Worm (Caenorhabditis elegans) whole organism, mixed stage, embryonic: ENCODE measurements around the gene C08F8.3.
A peak's percentile ranks its signal among the peaks of the same experiment; 100 is the strongest.

Experiments used
- M03D4.4 ChIP-seq: sonication (generic microtip); optimal IDR thresholded peaks from 2 replicates; lab custom pipeline; 2017; ENCODE audit warnings: mild to moderate bottlenecking, missing genetic modification characterization, missing compliant biosample characterization
- bed-3 ChIP-seq: fragments of 200-800 bp; sonication (Bioruptor generic); optimal IDR thresholded peaks from 3 replicates; lab custom pipeline; 2018; ENCODE audit warnings: mild to moderate bottlenecking, missing genetic modification characterization, moderate library complexity, missing compliant biosample characterization
- blmp-1 ChIP-seq: fragments of 150-350 bp; optimal IDR thresholded peaks from 2 replicates; lab custom pipeline; 2014; ENCODE audit warnings: missing biosample characterization, missing genetic modification characterization
- ceh-39 ChIP-seq: fragments of 150-350 bp; optimal IDR thresholded peaks from 2 replicates; lab custom pipeline; 2014; ENCODE audit warnings: missing biosample characterization, missing genetic modification characterization
- ceh-43 ChIP-seq: fragments of 200-800 bp; sonication (Bioruptor generic); optimal IDR thresholded peaks from 2 replicates; lab custom pipeline; 2018; ENCODE audit warnings: mild to moderate bottlenecking, missing genetic modification characterization, moderate library complexity, missing compliant biosample characterization
- ceh-83 ChIP-seq: fragments of 200-800 bp; sonication (Bioruptor generic); optimal IDR thresholded peaks from 2 replicates; lab custom pipeline; 2018; ENCODE audit warnings: mild to moderate bottlenecking, missing genetic modification characterization, missing compliant biosample characterization
- cnd-1 ChIP-seq: fragments of 200-800 bp; sonication (Bioruptor generic); optimal IDR thresholded peaks from 2 replicates; lab custom pipeline; 2018; ENCODE audit warnings: mild to moderate bottlenecking, missing genetic modification characterization, missing compliant biosample characterization
- drap-1 ChIP-seq: fragments of 200-800 bp; sonication (Bioruptor generic); optimal IDR thresholded peaks from 3 replicates; lab custom pipeline; 2018; ENCODE audit warnings: mild to moderate bottlenecking, missing genetic modification characterization, missing compliant biosample characterization
- elt-1 ChIP-seq: sonication (generic microtip); optimal IDR thresholded peaks from 2 replicates; lab custom pipeline; 2017; ENCODE audit warnings: missing genetic modification characterization, mild to moderate bottlenecking, missing compliant biosample characterization, antibody characterized with exemption, moderate library complexity, borderline replicate concordance; ENCODE audit not compliant: insufficient read depth
- elt-3 ChIP-seq: fragments of 150-350 bp; optimal IDR thresholded peaks from 2 replicates; lab custom pipeline; 2014; ENCODE audit warnings: missing biosample characterization, missing genetic modification characterization
- flh-1 ChIP-seq: fragments of 200-800 bp; sonication (Bioruptor generic); optimal IDR thresholded peaks from 2 replicates; lab custom pipeline; 2018; ENCODE audit warnings: mild to moderate bottlenecking, missing genetic modification characterization, moderate library complexity, missing compliant biosample characterization
- ham-2 ChIP-seq: fragments of 200-800 bp; sonication (Bioruptor generic); optimal IDR thresholded peaks from 2 replicates; lab custom pipeline; 2018; ENCODE audit warnings: mild to moderate bottlenecking, missing genetic modification characterization, missing compliant biosample characterization
- hlh-1 ChIP-seq: fragments of 150-350 bp; optimal IDR thresholded peaks from 2 replicates; lab custom pipeline; 2014; ENCODE audit warnings: missing biosample characterization, missing genetic modification reagents, missing genetic modification characterization
- lin-13 ChIP-seq: fragments of 150-350 bp; optimal IDR thresholded peaks from 2 replicates; lab custom pipeline; 2014; ENCODE audit warnings: missing biosample characterization, missing genetic modification characterization
- lin-32 ChIP-seq: fragments of 200-800 bp; sonication (Bioruptor generic); optimal IDR thresholded peaks from 2 replicates; lab custom pipeline; 2018; ENCODE audit warnings: mild to moderate bottlenecking, missing genetic modification characterization, missing compliant biosample characterization
- lsy-2 ChIP-seq: fragments of 150-350 bp; optimal IDR thresholded peaks from 2 replicates; lab custom pipeline; 2014; ENCODE audit warnings: missing biosample characterization, missing genetic modification characterization
- mab-5 ChIP-seq: fragments of 150-350 bp; optimal IDR thresholded peaks from 2 replicates; lab custom pipeline; 2014; ENCODE audit warnings: missing biosample characterization, missing genetic modification characterization
- mep-1 ChIP-seq: fragments of 150-350 bp; optimal IDR thresholded peaks from 2 replicates; lab custom pipeline; 2017; ENCODE audit warnings: missing biosample characterization, missing genetic modification reagents, missing genetic modification characterization, inconsistent platforms
- mls-2 ChIP-seq: sonication (generic microtip); optimal IDR thresholded peaks from 2 replicates; lab custom pipeline; 2016; ENCODE audit warnings: mild to moderate bottlenecking, missing genetic modification characterization, moderate library complexity, missing compliant biosample characterization
- nhr-12 ChIP-seq: fragments of 150-350 bp; optimal IDR thresholded peaks from 2 replicates; lab custom pipeline; 2014; ENCODE audit warnings: missing biosample characterization, missing genetic modification characterization
- nhr-2 ChIP-seq: fragments of 150-350 bp; optimal IDR thresholded peaks from 2 replicates; lab custom pipeline; 2014; ENCODE audit warnings: missing biosample characterization, missing genetic modification characterization
- nhr-237 ChIP-seq: fragments of 150-350 bp; optimal IDR thresholded peaks from 2 replicates; lab custom pipeline; 2014; ENCODE audit warnings: missing biosample characterization, missing genetic modification characterization
- nhr-28 ChIP-seq: fragments of 150-350 bp; optimal IDR thresholded peaks from 2 replicates; lab custom pipeline; 2014; ENCODE audit warnings: missing biosample characterization, missing genetic modification characterization
- nhr-76 ChIP-seq: sonication (generic microtip); optimal IDR thresholded peaks from 2 replicates; lab custom pipeline; 2017; ENCODE audit warnings: missing biosample characterization, missing genetic modification characterization
- pha-4 ChIP-seq: fragments of 150-350 bp; optimal IDR thresholded peaks from 2 replicates; lab custom pipeline; 2018; ENCODE audit warnings: missing biosample characterization, missing genetic modification reagents, missing genetic modification characterization
- sem-2 ChIP-seq: fragments of 200-800 bp; sonication (Bioruptor generic); optimal IDR thresholded peaks from 2 replicates; lab custom pipeline; 2018; ENCODE audit warnings: mild to moderate bottlenecking, missing genetic modification characterization, missing compliant biosample characterization
- snpc-4 ChIP-seq: fragments of 150-350 bp; optimal IDR thresholded peaks from 2 replicates; lab custom pipeline; 2014; ENCODE audit warnings: missing biosample characterization, missing genetic modification characterization
- sptf-1 ChIP-seq: sonication (generic microtip); optimal IDR thresholded peaks from 2 replicates; lab custom pipeline; 2017; ENCODE audit warnings: mild to moderate bottlenecking, missing genetic modification characterization, moderate library complexity, missing compliant biosample characterization
- tbx-8 ChIP-seq: fragments of 200-800 bp; sonication (Bioruptor generic); optimal IDR thresholded peaks from 2 replicates; lab custom pipeline; 2018; ENCODE audit warnings: mild to moderate bottlenecking, missing genetic modification characterization, moderate library complexity, missing compliant biosample characterization
- unc-120 ChIP-seq: sonication (generic microtip); optimal IDR thresholded peaks from 2 replicates; lab custom pipeline; 2017; ENCODE audit warnings: missing genetic modification characterization, missing compliant biosample characterization; ENCODE audit not compliant: poor library complexity, severe bottlenecking
- unc-39 ChIP-seq: fragments of 150-350 bp; optimal IDR thresholded peaks from 2 replicates; lab custom pipeline; 2014; ENCODE audit warnings: missing biosample characterization, missing genetic modification characterization
- ztf-11 ChIP-seq: fragments of 150-350 bp; optimal IDR thresholded peaks from 2 replicates; lab custom pipeline; 2014; ENCODE audit warnings: missing biosample characterization, missing genetic modification characterization

Gene C08F8.3

ce11 chrIV:11149454-11150163 is 5.2 kb upstream of the C08F8.3 start, which contains the start of the genes F01G4.6 and pfd-1 (continued):
- TF ChIP-seq unc-120 (tag; lab: Kevin White, UChicago) = peak; percentile 69
- no peak for TF ChIP-seq nhr-28 (tag; lab: Kevin White, UChicago)
- peak; percentile 79 for TF ChIP-seq lin-13 (tag; lab: Kevin White, UChicago)
- no peak for TF ChIP-seq sem-2 (GFP tag; lab: Kevin White, UChicago)
- TF ChIP-seq blmp-1 (tag; lab: Kevin White, UChicago) = peak; percentile 23

- TF ChIP-seq ceh-43 (GFP tag; lab: Kevin White, UChicago) (no peak), nhr-76 (no peak), blmp-1 (tag; lab: Kevin White, UChicago) (no peak), cnd-1 (tag; lab: Kevin White, UChicago) (no peak), ham-2 (no peak), mab-5 (tag; lab: Kevin White, UChicago) (no peak), mls-2 (tag; lab: Kevin White, UChicago) (no peak), unc-120 (tag; lab: Kevin White, UChicago) (no peak), ceh-39 (tag; lab: Kevin White, UChicago) (no peak), snpc-4 (tag; lab: Kevin White, UChicago) (no peak), pha-4 (tag; lab: Kevin White, UChicago) (no peak), drap-1 (no peak), nhr-2 (tag; lab: Kevin White, UChicago) (no peak), nhr-12 (tag; lab: Kevin White, UChicago) (no peak), hlh-1 (tag; lab: Kevin White, UChicago) (no peak), lsy-2 (no peak), ceh-83 (GFP tag; lab: Kevin White, UChicago) (no peak), elt-3 (tag; lab: Kevin White, UChicago) (no peak)
These were observed 4.0 kb upstream of the C08F8.3 start, which contains the start of gene C08F8.2 for ce11 chrIV:11150844-11151243. C08F8.2 (plus strand) TSS chrIV:11150997.

- TF ChIP-seq mls-2 (tag; lab: Kevin White, UChicago) (no peak), unc-39 (no peak), nhr-12 (tag; lab: Kevin White, UChicago) (no peak), ztf-11 (no peak), elt-3 (tag; lab: Kevin White, UChicago) (no peak), lin-13 (tag; lab: Kevin White, UChicago) (no peak), tbx-8 (no peak), lsy-2 (no peak), snpc-4 (tag; lab: Kevin White, UChicago) (no peak), blmp-1 (tag; lab: Kevin White, UChicago) (no peak), ceh-39 (tag; lab: Kevin White, UChicago) (no peak), ham-2 (no peak), mep-1 (no peak), nhr-237 (tag; lab: Kevin White, UChicago) (no peak), nhr-28 (tag; lab: Kevin White, UChicago) (no peak), bed-3 (GFP tag; lab: Kevin White, UChicago) (no peak), nhr-2 (tag; lab: Kevin White, UChicago) (no peak), nhr-76 (no peak), flh-1 (GFP tag; lab: Kevin White, UChicago) (no peak), ceh-43 (GFP tag; lab: Kevin White, UChicago) (no peak)
These were observed 1.7 kb downstream of the C08F8.3 start for ce11 chrIV:11156526-11156925.

- TF ChIP-seq cnd-1 (tag; lab: Kevin White, UChicago) = no peak
- no peak for TF ChIP-seq unc-39
- no peak for TF ChIP-seq ztf-11
- TF ChIP-seq elt-1 = no peak
- TF ChIP-seq lin-32 (GFP tag; lab: Kevin White, UChicago) = no peak
- TF ChIP-seq nhr-28 (tag; lab: Kevin White, UChicago) = no peak
- no peak for TF ChIP-seq M03D4.4 (tag; lab: Kevin White, UChicago)
- TF ChIP-seq nhr-12 (tag; lab: Kevin White, UChicago) = no peak
- TF ChIP-seq ceh-83 (GFP tag; lab: Kevin White, UChicago) = no peak
- TF ChIP-seq mls-2 (tag; lab: Kevin White, UChicago) = no peak
- no peak for TF ChIP-seq sptf-1 (tag; lab: Kevin White, UChicago)
- TF ChIP-seq elt-3 (tag; lab: Kevin White, UChicago) = no peak
- TF ChIP-seq ceh-43 (GFP tag; lab: Kevin White, UChicago) = no peak
- no peak for TF ChIP-seq lin-13 (tag; lab: Kevin White, UChicago)
- TF ChIP-seq blmp-1 (tag; lab: Kevin White, UChicago) = no peak
- no peak for TF ChIP-seq drap-1
- TF ChIP-seq lsy-2 = no peak
These were observed 5.0 kb downstream of the C08F8.3 start, which contains the start of gene mboa-4 for ce11 chrIV:11159886-11160285. mboa-4 (minus strand) TSS chrIV:11159986.
